Worm (Caenorhabditis elegans) whole organism, L3 larva: Measurements from ENCODE around the gene elt-3.

ENCODE experiments used
- R02D3.7 ChIP-seq: fragments of 150-350 bp; optimal IDR thresholded peaks from 2 replicates; lab custom pipeline; 2014; ENCODE audit warnings: missing biosample characterization, missing genetic modification characterization
- ZK546.5 ChIP-seq: sonication (generic microtip); optimal IDR thresholded peaks from 2 replicates; lab custom pipeline; 2017; ENCODE audit warnings: missing biosample characterization, missing genetic modification characterization
- aly-2 ChIP-seq: fragments of 150-350 bp; optimal IDR thresholded peaks from 2 replicates; lab custom pipeline; 2014; ENCODE audit warnings: missing biosample characterization, missing genetic modification characterization
- ama-1 ChIP-seq: fragments of 150-350 bp; optimal IDR thresholded peaks from 2 replicates; lab custom pipeline; 2018
- ceh-16 ChIP-seq: sonication (generic microtip); optimal IDR thresholded peaks from 2 replicates; lab custom pipeline; 2017; ENCODE audit warnings: missing biosample characterization, missing genetic modification characterization
- ceh-28 ChIP-seq: fragments of 150-350 bp; optimal IDR thresholded peaks from 2 replicates; lab custom pipeline; 2014; ENCODE audit warnings: missing biosample characterization, missing genetic modification reagents, missing genetic modification characterization
- ceh-82 ChIP-seq: fragments of 150-350 bp; optimal IDR thresholded peaks from 2 replicates; lab custom pipeline; 2014; ENCODE audit warnings: missing biosample characterization, missing genetic modification characterization
- ceh-9 ChIP-seq: sonication (generic microtip); optimal IDR thresholded peaks from 2 replicates; lab custom pipeline; 2018; ENCODE audit warnings: missing biosample characterization, missing genetic modification characterization
- daf-12 ChIP-seq: fragments of 150-350 bp; optimal IDR thresholded peaks from 2 replicates; lab custom pipeline; 2014; ENCODE audit warnings: missing biosample characterization, missing genetic modification reagents, missing genetic modification characterization
- egl-27 ChIP-seq: sonication (generic microtip); optimal IDR thresholded peaks from 4 replicates; lab custom pipeline; 2017; ENCODE audit warnings: missing biosample characterization, missing genetic modification reagents, missing genetic modification characterization
- egl-5 ChIP-seq: fragments of 150-350 bp; optimal IDR thresholded peaks from 2 replicates; lab custom pipeline; 2017; ENCODE audit warnings: missing biosample characterization, missing genetic modification reagents, missing genetic modification characterization, inconsistent platforms
- elt-1 ChIP-seq: fragments of 150-350 bp; optimal IDR thresholded peaks from 2 replicates; lab custom pipeline; 2014; ENCODE audit warnings: missing biosample characterization, missing genetic modification characterization
- elt-2 ChIP-seq: sonication (generic microtip); optimal IDR thresholded peaks from 2 replicates; lab custom pipeline; 2016; ENCODE audit warnings: missing genetic modification reagents, mild to moderate bottlenecking, missing genetic modification characterization, missing compliant biosample characterization
- elt-3 ChIP-seq, 3 experiments: fragments of 150-350 bp in 1 of 3; sonication (generic microtip) in 2 of 3; optimal IDR thresholded peaks; 2 replicates in 2 of 3; 4 replicates in 1 of 3; lab custom pipeline; 2014 to 2017; ENCODE audit warnings: missing biosample characterization in 3 of 3, missing genetic modification characterization in 3 of 3
- eor-1 ChIP-seq, 2 experiments: fragments of 150-350 bp; optimal IDR thresholded peaks; 2 replicates each; lab custom pipeline; 2014 to 2018; ENCODE audit warnings: missing biosample characterization in 2 of 2, missing genetic modification characterization in 2 of 2
- fkh-10 ChIP-seq: sonication (generic microtip); optimal IDR thresholded peaks from 2 replicates; lab custom pipeline; 2017; ENCODE audit warnings: missing biosample characterization, missing genetic modification reagents, missing genetic modification characterization
- fkh-2 ChIP-seq: fragments of 150-350 bp; optimal IDR thresholded peaks from 2 replicates; lab custom pipeline; 2014; ENCODE audit warnings: missing biosample characterization, missing genetic modification reagents, missing genetic modification characterization
- fos-1 ChIP-seq: fragments of 150-350 bp; optimal IDR thresholded peaks from 2 replicates; lab custom pipeline; 2014; ENCODE audit warnings: missing biosample characterization, missing genetic modification characterization
- hmg-11 ChIP-seq: sonication (generic microtip); optimal IDR thresholded peaks from 2 replicates; lab custom pipeline; 2016; ENCODE audit warnings: missing genetic modification characterization, missing compliant biosample characterization
- jun-1 ChIP-seq: fragments of 150-350 bp; optimal IDR thresholded peaks from 2 replicates; lab custom pipeline; 2014; ENCODE audit warnings: missing biosample characterization, missing genetic modification reagents, missing genetic modification characterization
- lin-15B ChIP-seq: fragments of 150-350 bp; optimal IDR thresholded peaks from 2 replicates; lab custom pipeline; 2014; ENCODE audit warnings: missing biosample characterization, missing genetic modification characterization
- lin-39 ChIP-seq: fragments of 150-350 bp; optimal IDR thresholded peaks from 2 replicates; lab custom pipeline; 2018; ENCODE audit warnings: missing biosample characterization, missing genetic modification reagents, missing genetic modification characterization
- lsy-12 ChIP-seq: sonication (generic microtip); optimal IDR thresholded peaks from 2 replicates; lab custom pipeline; 2016; ENCODE audit warnings: mild to moderate bottlenecking, missing genetic modification characterization, missing compliant biosample characterization
- mdl-1 ChIP-seq: fragments of 150-350 bp; optimal IDR thresholded peaks from 2 replicates; lab custom pipeline; 2014; ENCODE audit warnings: missing biosample characterization, missing genetic modification characterization
- mml-1 ChIP-seq: fragments of 150-350 bp; sonication (generic microtip); optimal IDR thresholded peaks from 3 replicates; lab custom pipeline; 2014; ENCODE audit warnings: missing biosample characterization, missing genetic modification characterization
- nfya-1 ChIP-seq: sonication (generic microtip); optimal IDR thresholded peaks from 2 replicates; lab custom pipeline; 2017; ENCODE audit warnings: missing genetic modification characterization, mild to moderate bottlenecking, missing compliant biosample characterization, antibody characterized with exemption, moderate library complexity; ENCODE audit not compliant: insufficient read depth
- nhr-11 ChIP-seq: fragments of 150-350 bp; optimal IDR thresholded peaks from 2 replicates; lab custom pipeline; 2014; ENCODE audit warnings: missing biosample characterization, missing genetic modification characterization
- nhr-12 ChIP-seq: fragments of 150-350 bp; optimal IDR thresholded peaks from 2 replicates; lab custom pipeline; 2014; ENCODE audit warnings: missing biosample characterization, missing genetic modification characterization
- nhr-23 ChIP-seq: fragments of 150-350 bp; optimal IDR thresholded peaks from 2 replicates; lab custom pipeline; 2014; ENCODE audit warnings: missing biosample characterization, missing genetic modification reagents, missing genetic modification characterization
- nhr-237 ChIP-seq: fragments of 150-350 bp; optimal IDR thresholded peaks from 2 replicates; lab custom pipeline; 2014; ENCODE audit warnings: missing biosample characterization, missing genetic modification characterization
- nhr-25 ChIP-seq: sonication (generic microtip); optimal IDR thresholded peaks from 2 replicates; lab custom pipeline; 2017; ENCODE audit warnings: missing biosample characterization, missing genetic modification characterization
- nhr-28 ChIP-seq: fragments of 150-350 bp; optimal IDR thresholded peaks from 2 replicates; lab custom pipeline; 2014; ENCODE audit warnings: missing biosample characterization, missing genetic modification characterization
- nhr-43 ChIP-seq: sonication (generic microtip); optimal IDR thresholded peaks from 2 replicates; lab custom pipeline; 2016; ENCODE audit warnings: mild to moderate bottlenecking, missing genetic modification characterization, missing compliant biosample characterization; ENCODE audit not compliant: poor library complexity, severe bottlenecking
- nhr-67 ChIP-seq: fragments of 150-350 bp; optimal IDR thresholded peaks from 2 replicates; lab custom pipeline; 2014; ENCODE audit warnings: missing biosample characterization, missing genetic modification characterization
- nhr-76 ChIP-seq: fragments of 150-350 bp; sonication (generic microtip); optimal IDR thresholded peaks from 5 replicates; lab custom pipeline; 2014; ENCODE audit warnings: missing biosample characterization, missing genetic modification characterization
- nhr-77 ChIP-seq: fragments of 150-350 bp; optimal IDR thresholded peaks from 2 replicates; lab custom pipeline; 2014; ENCODE audit warnings: missing biosample characterization, missing genetic modification characterization
- pha-4 ChIP-seq: fragments of 150-350 bp; optimal IDR thresholded peaks from 2 replicates; lab custom pipeline; 2014; ENCODE audit warnings: missing biosample characterization, missing genetic modification reagents, missing genetic modification characterization
- pqm-1 ChIP-seq: fragments of 150-350 bp; optimal IDR thresholded peaks from 2 replicates; lab custom pipeline; 2017; ENCODE audit warnings: missing biosample characterization, missing genetic modification characterization, inconsistent platforms
- sea-2 ChIP-seq: fragments of 150-350 bp; sonication (generic microtip); optimal IDR thresholded peaks from 4 replicates; lab custom pipeline; 2014; ENCODE audit warnings: missing biosample characterization, missing genetic modification reagents, missing genetic modification characterization
- skn-1 ChIP-seq: fragments of 150-350 bp; optimal IDR thresholded peaks from 2 replicates; lab custom pipeline; 2014; ENCODE audit warnings: missing biosample characterization, missing genetic modification characterization
- snpc-4 ChIP-seq: fragments of 150-350 bp; optimal IDR thresholded peaks from 2 replicates; lab custom pipeline; 2014; ENCODE audit warnings: missing biosample characterization, missing genetic modification characterization
- tbx-2 ChIP-seq: sonication (generic microtip); optimal IDR thresholded peaks from 2 replicates; lab custom pipeline; 2016; ENCODE audit warnings: mild to moderate bottlenecking, missing genetic modification characterization, missing compliant biosample characterization
- unc-39 ChIP-seq: sonication (generic microtip); optimal IDR thresholded peaks from 4 replicates; lab custom pipeline; 2017; ENCODE audit warnings: missing biosample characterization, missing genetic modification characterization
- unc-62 ChIP-seq: fragments of 150-350 bp; sonication (generic microtip); optimal IDR thresholded peaks from 4 replicates; lab custom pipeline; 2014; ENCODE audit warnings: missing biosample characterization, missing genetic modification reagents, missing genetic modification characterization
- zag-1 ChIP-seq: fragments of 150-350 bp; optimal IDR thresholded peaks from 2 replicates; lab custom pipeline; 2014; ENCODE audit warnings: missing biosample characterization, missing genetic modification characterization
- ztf-11 ChIP-seq: fragments of 150-350 bp; optimal IDR thresholded peaks from 2 replicates; lab custom pipeline; 2014; ENCODE audit warnings: missing biosample characterization, missing genetic modification characterization
- ztf-4 ChIP-seq: fragments of 150-350 bp; optimal IDR thresholded peaks from 2 replicates; lab custom pipeline; 2014; ENCODE audit warnings: missing biosample characterization, missing genetic modification characterization

The elt-3 gene

ce11 chrX:13975314-13975713 is 40.6 kb downstream of the elt-3 start, which contains the start of gene F48F7.5:
TSS of gene F48F7.5 (plus strand) at chrX:13975653.
- peak; percentile 70 for TF ChIP-seq nhr-43
- TF ChIP-seq egl-5: peak; percentile 52
- TF ChIP-seq elt-1: peak; percentile 73
- peak; percentile 41 for TF ChIP-seq lin-39
- TF ChIP-seq ama-1: peak; percentile 22
- TF ChIP-seq snpc-4 (tag; lab: Kevin White, UChicago): peak; percentile 38
- TF ChIP-seq nfya-1 (tag; lab: Kevin White, UChicago): peak; percentile 41
- TF ChIP-seq skn-1 (tag; lab: Kevin White, UChicago): no peak
- peak; percentile 29 for TF ChIP-seq tbx-2 (tag; lab: Kevin White, UChicago)
- peak; percentile 4 for TF ChIP-seq egl-27
- TF ChIP-seq mdl-1 (tag; lab: Kevin White, UChicago): no peak
- TF ChIP-seq R02D3.7 (tag; lab: Kevin White, UChicago): no peak
- peak; percentile 0 for TF ChIP-seq unc-62 (GFP tag; lab: Kevin White, UChicago)
- TF ChIP-seq nhr-23 (tag; lab: Kevin White, UChicago): peak; percentile 74
- TF ChIP-seq nhr-76 (tag; lab: Kevin White, UChicago): no peak
- peak; percentile 50 for TF ChIP-seq nhr-25

- TF ChIP-seq egl-5 (peak; percentile 73), ceh-9 (tag; lab: Kevin White, UChicago) (no peak), hmg-11 (tag; lab: Kevin White, UChicago) (peak; percentile 57), lsy-12 (tag; lab: Kevin White, UChicago) (no peak), ceh-28 (tag; lab: Kevin White, UChicago) (peak; percentile 29), mdl-1 (tag; lab: Kevin White, UChicago) (no peak), unc-62 (GFP tag; lab: Kevin White, UChicago) (no peak), nhr-43 (no peak), elt-2 (tag; lab: Kevin White, UChicago) (peak; percentile 17), snpc-4 (tag; lab: Kevin White, UChicago) (peak; percentile 15), ZK546.5 (no peak), unc-39 (tag; lab: Kevin White, UChicago) (no peak), elt-3 (tag; optimal IDR thresholded peaks at IDR 0.05; lab: Kevin White, UChicago) (no peak), fkh-2 (tag; lab: Kevin White, UChicago) (no peak), eor-1 (tag; optimal IDR thresholded peaks at IDR 0.05; lab: Kevin White, UChicago) (no peak), nhr-11 (tag; lab: Kevin White, UChicago) (no peak), nhr-67 (no peak), fkh-10 (no peak), pqm-1 (tag; lab: Kevin White, UChicago) (no peak), aly-2 (no peak), skn-1 (tag; lab: Kevin White, UChicago) (no peak), zag-1 (tag; lab: Kevin White, UChicago) (no peak), nhr-28 (tag; lab: Kevin White, UChicago) (no peak), mml-1 (tag; lab: Kevin White, UChicago) (no peak), egl-27 (no peak), nfya-1 (tag; lab: Kevin White, UChicago) (peak; percentile 69), sea-2 (GFP tag; lab: Kevin White, UChicago) (no peak), ztf-4 (no peak), jun-1 (tag; lab: Kevin White, UChicago) (no peak), ceh-82 (tag; lab: Kevin White, UChicago) (no peak), nhr-25 (no peak), ztf-11 (tag; lab: Kevin White, UChicago) (no peak), elt-1 (no peak), nhr-76 (tag; lab: Kevin White, UChicago) (no peak), lin-15B (tag; lab: Kevin White, UChicago) (peak; percentile 51), nhr-12 (no peak), fos-1 (tag; lab: Kevin White, UChicago) (no peak), R02D3.7 (tag; lab: Kevin White, UChicago) (no peak), nhr-77 (tag; lab: Kevin White, UChicago) (no peak), daf-12 (tag; lab: Kevin White, UChicago) (no peak), ceh-16 (tag; lab: Kevin White, UChicago) (no peak), lin-39 (peak; percentile 92), nhr-237 (tag; lab: Kevin White, UChicago) (no peak), ama-1 (no peak), tbx-2 (tag; lab: Kevin White, UChicago) (peak; percentile 10), nhr-23 (tag; lab: Kevin White, UChicago) (no peak), pha-4 (peak; percentile 64)
Observed at ce11 chrX:13977439-13978118, 42.9 kb downstream of the elt-3 start, which contains the start of gene F48F7.6. TSS of gene F48F7.6 (plus strand) at chrX:13977829.
